Worm (Caenorhabditis elegans) whole organism, L3 larva: ENCODE results near the gene gpd-2.

Experiments used
- R02D3.7 ChIP-seq: fragments of 150-350 bp; optimal IDR thresholded peaks from 2 replicates; lab custom pipeline; 2014; ENCODE audit warnings: missing biosample characterization, missing genetic modification characterization
- ZK546.5 ChIP-seq: sonication (generic microtip); optimal IDR thresholded peaks from 2 replicates; lab custom pipeline; 2017; ENCODE audit warnings: missing biosample characterization, missing genetic modification characterization
- aly-2 ChIP-seq: fragments of 150-350 bp; optimal IDR thresholded peaks from 2 replicates; lab custom pipeline; 2014; ENCODE audit warnings: missing biosample characterization, missing genetic modification characterization
- ama-1 ChIP-seq: fragments of 150-350 bp; optimal IDR thresholded peaks from 2 replicates; lab custom pipeline; 2018
- ceh-16 ChIP-seq: sonication (generic microtip); optimal IDR thresholded peaks from 2 replicates; lab custom pipeline; 2017; ENCODE audit warnings: missing biosample characterization, missing genetic modification characterization
- ceh-28 ChIP-seq: fragments of 150-350 bp; optimal IDR thresholded peaks from 2 replicates; lab custom pipeline; 2014; ENCODE audit warnings: missing biosample characterization, missing genetic modification reagents, missing genetic modification characterization
- ceh-82 ChIP-seq: fragments of 150-350 bp; optimal IDR thresholded peaks from 2 replicates; lab custom pipeline; 2014; ENCODE audit warnings: missing biosample characterization, missing genetic modification characterization
- ceh-9 ChIP-seq: sonication (generic microtip); optimal IDR thresholded peaks from 2 replicates; lab custom pipeline; 2018; ENCODE audit warnings: missing biosample characterization, missing genetic modification characterization
- daf-12 ChIP-seq: fragments of 150-350 bp; optimal IDR thresholded peaks from 2 replicates; lab custom pipeline; 2014; ENCODE audit warnings: missing biosample characterization, missing genetic modification reagents, missing genetic modification characterization
- egl-27 ChIP-seq: sonication (generic microtip); optimal IDR thresholded peaks from 4 replicates; lab custom pipeline; 2017; ENCODE audit warnings: missing biosample characterization, missing genetic modification reagents, missing genetic modification characterization
- egl-5 ChIP-seq: fragments of 150-350 bp; optimal IDR thresholded peaks from 2 replicates; lab custom pipeline; 2017; ENCODE audit warnings: missing biosample characterization, missing genetic modification reagents, missing genetic modification characterization, inconsistent platforms
- elt-1 ChIP-seq: fragments of 150-350 bp; optimal IDR thresholded peaks from 2 replicates; lab custom pipeline; 2014; ENCODE audit warnings: missing biosample characterization, missing genetic modification characterization
- elt-2 ChIP-seq: sonication (generic microtip); optimal IDR thresholded peaks from 2 replicates; lab custom pipeline; 2016; ENCODE audit warnings: missing genetic modification reagents, mild to moderate bottlenecking, missing genetic modification characterization, missing compliant biosample characterization
- elt-3 ChIP-seq, 3 experiments: fragments of 150-350 bp in 1 of 3; sonication (generic microtip) in 2 of 3; optimal IDR thresholded peaks; 2 replicates in 2 of 3; 4 replicates in 1 of 3; lab custom pipeline; 2014 to 2017; ENCODE audit warnings: missing biosample characterization in 3 of 3, missing genetic modification characterization in 3 of 3
- eor-1 ChIP-seq, 2 experiments: fragments of 150-350 bp; optimal IDR thresholded peaks; 2 replicates each; lab custom pipeline; 2014 to 2018; ENCODE audit warnings: missing biosample characterization in 2 of 2, missing genetic modification characterization in 2 of 2
- fkh-10 ChIP-seq: sonication (generic microtip); optimal IDR thresholded peaks from 2 replicates; lab custom pipeline; 2017; ENCODE audit warnings: missing biosample characterization, missing genetic modification reagents, missing genetic modification characterization
- fkh-2 ChIP-seq: fragments of 150-350 bp; optimal IDR thresholded peaks from 2 replicates; lab custom pipeline; 2014; ENCODE audit warnings: missing biosample characterization, missing genetic modification reagents, missing genetic modification characterization
- fos-1 ChIP-seq: fragments of 150-350 bp; optimal IDR thresholded peaks from 2 replicates; lab custom pipeline; 2014; ENCODE audit warnings: missing biosample characterization, missing genetic modification characterization
- hmg-11 ChIP-seq: sonication (generic microtip); optimal IDR thresholded peaks from 2 replicates; lab custom pipeline; 2016; ENCODE audit warnings: missing genetic modification characterization, missing compliant biosample characterization
- jun-1 ChIP-seq: fragments of 150-350 bp; optimal IDR thresholded peaks from 2 replicates; lab custom pipeline; 2014; ENCODE audit warnings: missing biosample characterization, missing genetic modification reagents, missing genetic modification characterization
- lin-15B ChIP-seq: fragments of 150-350 bp; optimal IDR thresholded peaks from 2 replicates; lab custom pipeline; 2014; ENCODE audit warnings: missing biosample characterization, missing genetic modification characterization
- lsy-12 ChIP-seq: sonication (generic microtip); optimal IDR thresholded peaks from 2 replicates; lab custom pipeline; 2016; ENCODE audit warnings: mild to moderate bottlenecking, missing genetic modification characterization, missing compliant biosample characterization
- mdl-1 ChIP-seq: fragments of 150-350 bp; optimal IDR thresholded peaks from 2 replicates; lab custom pipeline; 2014; ENCODE audit warnings: missing biosample characterization, missing genetic modification characterization
- mml-1 ChIP-seq: fragments of 150-350 bp; sonication (generic microtip); optimal IDR thresholded peaks from 3 replicates; lab custom pipeline; 2014; ENCODE audit warnings: missing biosample characterization, missing genetic modification characterization
- nfya-1 ChIP-seq: sonication (generic microtip); optimal IDR thresholded peaks from 2 replicates; lab custom pipeline; 2017; ENCODE audit warnings: missing genetic modification characterization, mild to moderate bottlenecking, missing compliant biosample characterization, antibody characterized with exemption, moderate library complexity; ENCODE audit not compliant: insufficient read depth
- nhr-11 ChIP-seq: fragments of 150-350 bp; optimal IDR thresholded peaks from 2 replicates; lab custom pipeline; 2014; ENCODE audit warnings: missing biosample characterization, missing genetic modification characterization
- nhr-12 ChIP-seq: fragments of 150-350 bp; optimal IDR thresholded peaks from 2 replicates; lab custom pipeline; 2014; ENCODE audit warnings: missing biosample characterization, missing genetic modification characterization
- nhr-23 ChIP-seq: fragments of 150-350 bp; optimal IDR thresholded peaks from 2 replicates; lab custom pipeline; 2014; ENCODE audit warnings: missing biosample characterization, missing genetic modification reagents, missing genetic modification characterization
- nhr-237 ChIP-seq: fragments of 150-350 bp; optimal IDR thresholded peaks from 2 replicates; lab custom pipeline; 2014; ENCODE audit warnings: missing biosample characterization, missing genetic modification characterization
- nhr-25 ChIP-seq: sonication (generic microtip); optimal IDR thresholded peaks from 2 replicates; lab custom pipeline; 2017; ENCODE audit warnings: missing biosample characterization, missing genetic modification characterization
- nhr-28 ChIP-seq: fragments of 150-350 bp; optimal IDR thresholded peaks from 2 replicates; lab custom pipeline; 2014; ENCODE audit warnings: missing biosample characterization, missing genetic modification characterization
- nhr-43 ChIP-seq: sonication (generic microtip); optimal IDR thresholded peaks from 2 replicates; lab custom pipeline; 2016; ENCODE audit warnings: mild to moderate bottlenecking, missing genetic modification characterization, missing compliant biosample characterization; ENCODE audit not compliant: poor library complexity, severe bottlenecking
- nhr-67 ChIP-seq: fragments of 150-350 bp; optimal IDR thresholded peaks from 2 replicates; lab custom pipeline; 2014; ENCODE audit warnings: missing biosample characterization, missing genetic modification characterization
- nhr-76 ChIP-seq: fragments of 150-350 bp; sonication (generic microtip); optimal IDR thresholded peaks from 5 replicates; lab custom pipeline; 2014; ENCODE audit warnings: missing biosample characterization, missing genetic modification characterization
- nhr-77 ChIP-seq: fragments of 150-350 bp; optimal IDR thresholded peaks from 2 replicates; lab custom pipeline; 2014; ENCODE audit warnings: missing biosample characterization, missing genetic modification characterization
- pha-4 ChIP-seq: fragments of 150-350 bp; optimal IDR thresholded peaks from 2 replicates; lab custom pipeline; 2014; ENCODE audit warnings: missing biosample characterization, missing genetic modification reagents, missing genetic modification characterization
- pqm-1 ChIP-seq: fragments of 150-350 bp; optimal IDR thresholded peaks from 2 replicates; lab custom pipeline; 2017; ENCODE audit warnings: missing biosample characterization, missing genetic modification characterization, inconsistent platforms
- sea-2 ChIP-seq: fragments of 150-350 bp; sonication (generic microtip); optimal IDR thresholded peaks from 4 replicates; lab custom pipeline; 2014; ENCODE audit warnings: missing biosample characterization, missing genetic modification reagents, missing genetic modification characterization
- skn-1 ChIP-seq: fragments of 150-350 bp; optimal IDR thresholded peaks from 2 replicates; lab custom pipeline; 2014; ENCODE audit warnings: missing biosample characterization, missing genetic modification characterization
- snpc-4 ChIP-seq: fragments of 150-350 bp; optimal IDR thresholded peaks from 2 replicates; lab custom pipeline; 2014; ENCODE audit warnings: missing biosample characterization, missing genetic modification characterization
- tbx-2 ChIP-seq: sonication (generic microtip); optimal IDR thresholded peaks from 2 replicates; lab custom pipeline; 2016; ENCODE audit warnings: mild to moderate bottlenecking, missing genetic modification characterization, missing compliant biosample characterization
- unc-39 ChIP-seq: sonication (generic microtip); optimal IDR thresholded peaks from 4 replicates; lab custom pipeline; 2017; ENCODE audit warnings: missing biosample characterization, missing genetic modification characterization
- unc-62 ChIP-seq: fragments of 150-350 bp; sonication (generic microtip); optimal IDR thresholded peaks from 4 replicates; lab custom pipeline; 2014; ENCODE audit warnings: missing biosample characterization, missing genetic modification reagents, missing genetic modification characterization
- zag-1 ChIP-seq: fragments of 150-350 bp; optimal IDR thresholded peaks from 2 replicates; lab custom pipeline; 2014; ENCODE audit warnings: missing biosample characterization, missing genetic modification characterization
- ztf-11 ChIP-seq: fragments of 150-350 bp; optimal IDR thresholded peaks from 2 replicates; lab custom pipeline; 2014; ENCODE audit warnings: missing biosample characterization, missing genetic modification characterization
- ztf-4 ChIP-seq: fragments of 150-350 bp; optimal IDR thresholded peaks from 2 replicates; lab custom pipeline; 2014; ENCODE audit warnings: missing biosample characterization, missing genetic modification characterization

The gpd-2 gene

DNA sequence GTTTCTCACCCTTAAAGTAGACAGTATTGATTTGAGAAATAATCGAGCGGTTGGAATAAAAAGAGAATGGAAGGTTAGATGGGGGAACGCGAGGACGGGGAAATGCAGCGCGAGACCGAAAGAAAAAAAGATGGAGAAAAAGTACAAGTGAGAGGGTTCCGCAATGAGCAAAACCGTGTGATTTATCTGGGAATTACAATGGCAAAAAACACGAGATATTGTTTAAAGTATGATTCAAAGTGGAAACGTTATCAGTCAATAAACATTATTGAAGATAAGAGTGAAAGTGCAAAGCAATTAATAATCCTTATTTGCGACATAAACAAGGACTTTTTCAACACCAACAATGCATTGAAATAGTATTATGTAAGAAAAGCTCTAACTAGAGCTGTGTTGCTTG, 12.3 kb downstream of the gpd-2 start, which contains the start of gene ztf-13:
TSS of gene ztf-13 (minus strand) at position 11 of the 400 bp plus-strand sequence.
- no peak for TF ChIP-seq fos-1 (tag; lab: Kevin White, UChicago)
- peak; percentile 84 for TF ChIP-seq pha-4 (tag; lab: Kevin White, UChicago)
- no peak for TF ChIP-seq nhr-76 (tag; lab: Kevin White, UChicago)
- TF ChIP-seq egl-5 (tag; lab: Kevin White, UChicago): peak; percentile 55
- no peak for TF ChIP-seq unc-62 (GFP tag; lab: Kevin White, UChicago)
- no peak for TF ChIP-seq eor-1 (tag; optimal IDR thresholded peaks at IDR 0.05; lab: Kevin White, UChicago)
- TF ChIP-seq nfya-1 (tag; lab: Kevin White, UChicago): no peak
- TF ChIP-seq nhr-25 (tag; lab: Kevin White, UChicago): no peak
- TF ChIP-seq elt-3 (tag; optimal IDR thresholded peaks at IDR 0.05; lab: Kevin White, UChicago): no peak
- TF ChIP-seq nhr-23 (tag; lab: Kevin White, UChicago): no peak
- no peak for TF ChIP-seq mml-1 (tag; lab: Kevin White, UChicago)
- peak; percentile 58 for TF ChIP-seq jun-1 (tag; lab: Kevin White, UChicago)
- TF ChIP-seq skn-1 (tag; lab: Kevin White, UChicago): peak; percentile 10
- TF ChIP-seq pqm-1 (tag; lab: Kevin White, UChicago): peak; percentile 87
- peak; percentile 90 for TF ChIP-seq elt-2
- no peak for TF ChIP-seq nhr-77 (tag; lab: Kevin White, UChicago)
- TF ChIP-seq ztf-11 (tag; lab: Kevin White, UChicago): no peak
- TF ChIP-seq ceh-28 (tag; lab: Kevin White, UChicago): peak; percentile 2

DNA sequence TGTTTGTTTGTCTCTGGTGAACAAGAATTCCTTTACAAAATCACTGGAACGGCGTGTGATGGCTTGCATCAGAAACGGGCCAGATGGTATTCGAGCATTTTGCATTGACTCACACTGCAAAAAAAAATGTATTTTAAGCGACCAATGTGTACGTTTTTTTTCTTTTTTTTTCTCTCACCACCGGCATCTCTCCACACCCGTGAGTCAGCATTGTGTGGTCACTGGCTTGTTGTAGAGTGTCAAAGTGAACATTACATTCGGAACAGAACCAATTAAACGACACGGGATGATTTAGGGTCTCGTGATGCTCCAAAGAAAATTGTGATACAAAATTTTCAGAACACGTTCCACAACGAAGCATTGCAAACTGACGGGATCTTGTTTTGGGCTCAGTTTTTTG, 12.9 kb downstream of the gpd-2 start:
- TF ChIP-seq egl-5 (tag; lab: Kevin White, UChicago) (peak; percentile 59), pha-4 (tag; lab: Kevin White, UChicago) (peak; percentile 66), mml-1 (tag; lab: Kevin White, UChicago) (no peak), sea-2 (GFP tag; lab: Kevin White, UChicago) (no peak)

DNA sequence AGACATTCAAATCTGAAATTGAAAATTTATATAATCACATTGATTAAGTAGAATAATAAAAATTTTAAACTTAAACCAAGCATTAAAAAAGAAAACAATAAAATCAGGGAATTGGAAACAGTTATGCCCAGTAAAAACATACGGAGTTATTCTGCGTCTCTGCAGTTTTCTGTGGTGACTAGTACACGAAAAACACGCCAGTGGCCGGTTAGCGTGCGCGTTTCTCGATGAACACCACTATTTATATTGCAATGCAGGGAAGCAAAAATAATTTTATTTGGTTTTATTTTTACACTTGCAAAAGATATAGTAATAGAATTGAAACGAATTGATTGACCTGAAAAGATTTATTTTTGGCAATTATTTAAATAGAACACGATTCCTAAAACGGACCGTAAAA, 14.7 kb downstream of the gpd-2 start, which contains the start of gene sec-3:
TSS of gene sec-3 (minus strand) at position 21 of the 400 bp plus-strand sequence.
- TF ChIP-seq ztf-4 (tag; lab: Kevin White, UChicago) (peak; percentile 70), fkh-2 (tag; lab: Kevin White, UChicago) (no peak), ceh-82 (tag; lab: Kevin White, UChicago) (peak; percentile 39), mdl-1 (tag; lab: Kevin White, UChicago) (no peak), R02D3.7 (tag; lab: Kevin White, UChicago) (peak; percentile 64), nfya-1 (tag; lab: Kevin White, UChicago) (peak; percentile 85), nhr-12 (tag; lab: Kevin White, UChicago) (no peak), nhr-237 (tag; lab: Kevin White, UChicago) (no peak), nhr-25 (tag; lab: Kevin White, UChicago) (peak; percentile 82), egl-27 (no peak), eor-1 (tag; optimal IDR thresholded peaks at IDR 0.05; lab: Kevin White, UChicago) (no peak), nhr-28 (tag; lab: Kevin White, UChicago) (no peak), fkh-10 (GFP tag; lab: Kevin White, UChicago) (no peak), mml-1 (tag; lab: Kevin White, UChicago) (no peak), unc-39 (tag; lab: Kevin White, UChicago) (no peak), jun-1 (tag; lab: Kevin White, UChicago) (peak; percentile 76), ceh-28 (tag; lab: Kevin White, UChicago) (peak; percentile 66), unc-62 (GFP tag; lab: Kevin White, UChicago) (peak; percentile 4), ama-1 (peak; percentile 59), ceh-16 (tag; lab: Kevin White, UChicago) (no peak), hmg-11 (tag; lab: Kevin White, UChicago) (peak; percentile 89), daf-12 (no peak), elt-3 (tag; optimal IDR thresholded peaks at IDR 0.05; lab: Kevin White, UChicago) (no peak), skn-1 (tag; lab: Kevin White, UChicago) (peak; percentile 64), nhr-11 (no peak), ZK546.5 (tag; lab: Kevin White, UChicago) (no peak), nhr-77 (tag; lab: Kevin White, UChicago) (peak; percentile 58), lsy-12 (tag; lab: Kevin White, UChicago) (peak; percentile 71), lin-15B (tag; lab: Kevin White, UChicago) (peak; percentile 61), zag-1 (tag; lab: Kevin White, UChicago) (no peak), tbx-2 (peak; percentile 72), aly-2 (tag; lab: Kevin White, UChicago) (peak; percentile 23), egl-5 (tag; lab: Kevin White, UChicago) (peak; percentile 84), pha-4 (tag; lab: Kevin White, UChicago) (peak; percentile 97), nhr-67 (tag; lab: Kevin White, UChicago) (no peak), fos-1 (tag; lab: Kevin White, UChicago) (peak; percentile 55), nhr-76 (tag; lab: Kevin White, UChicago) (no peak), nhr-43 (tag; lab: Kevin White, UChicago) (peak; percentile 84), nhr-23 (tag; lab: Kevin White, UChicago) (peak; percentile 92), pqm-1 (tag; lab: Kevin White, UChicago) (peak; percentile 35), sea-2 (GFP tag; lab: Kevin White, UChicago) (no peak), ceh-9 (tag; lab: Kevin White, UChicago) (no peak), ztf-11 (tag; lab: Kevin White, UChicago) (no peak), elt-1 (tag; lab: Kevin White, UChicago) (no peak), snpc-4 (tag; lab: Kevin White, UChicago) (peak; percentile 88), elt-2 (peak; percentile 81)
